Worm (Caenorhabditis elegans) whole organism, L1 larva: Measurements from ENCODE around the gene gst-7.

ENCODE experiments used
- C04F5.9 ChIP-seq: sonication (generic microtip); optimal IDR thresholded peaks from 2 replicates; lab custom pipeline; 2016; ENCODE audit warnings: missing genetic modification characterization, missing compliant biosample characterization
- C16A3.4 ChIP-seq: fragments of 150-350 bp; optimal IDR thresholded peaks from 2 replicates; lab custom pipeline; 2014; ENCODE audit warnings: missing biosample characterization, missing genetic modification characterization
- C34B4.2 ChIP-seq: sonication (generic microtip); optimal IDR thresholded peaks from 2 replicates; lab custom pipeline; 2017; ENCODE audit warnings: mild to moderate bottlenecking, missing genetic modification characterization, missing compliant biosample characterization
- F16B12.6 ChIP-seq: fragments of 150-350 bp; optimal IDR thresholded peaks from 2 replicates; lab custom pipeline; 2014; ENCODE audit warnings: missing biosample characterization, missing genetic modification characterization
- Y116A8C.19 ChIP-seq: sonication (generic microtip); optimal IDR thresholded peaks from 2 replicates; lab custom pipeline; 2016; ENCODE audit warnings: missing compliant biosample characterization, missing genetic modification characterization, borderline replicate concordance
- aha-1 ChIP-seq: fragments of 150-350 bp; optimal IDR thresholded peaks from 2 replicates; lab custom pipeline; 2014; ENCODE audit warnings: missing biosample characterization, missing genetic modification characterization
- alr-1 ChIP-seq: fragments of 200-800 bp; sonication (Bioruptor generic); optimal IDR thresholded peaks from 2 replicates; lab custom pipeline; 2018; ENCODE audit warnings: borderline replicate concordance, mild to moderate bottlenecking, missing genetic modification characterization, missing compliant biosample characterization
- blmp-1 ChIP-seq: fragments of 150-350 bp; optimal IDR thresholded peaks from 2 replicates; lab custom pipeline; 2014; ENCODE audit warnings: missing biosample characterization, missing genetic modification characterization
- ceh-63 ChIP-seq: fragments of 200-800 bp; sonication (Bioruptor generic); optimal IDR thresholded peaks from 2 replicates; lab custom pipeline; 2018; ENCODE audit warnings: mild to moderate bottlenecking, missing genetic modification characterization, missing compliant biosample characterization
- ceh-8 ChIP-seq: fragments of 200-800 bp; sonication (Bioruptor generic); optimal IDR thresholded peaks from 2 replicates; lab custom pipeline; 2018; ENCODE audit warnings: mild to moderate bottlenecking, missing genetic modification characterization, moderate library complexity, missing compliant biosample characterization
- ceh-88 ChIP-seq: fragments of 200-800 bp; sonication (Bioruptor generic); IDR thresholded peaks from 2 replicates; pipeline ENCODE4 v1.3.6; 2022; ENCODE audit warnings: missing genetic modification characterization, missing compliant biosample characterization
- ceh-90 ChIP-seq: sonication (generic microtip); optimal IDR thresholded peaks from 2 replicates; lab custom pipeline; 2016; ENCODE audit warnings: missing genetic modification characterization, missing compliant biosample characterization
- dpl-1 ChIP-seq, 3 experiments: fragments of 150-350 bp in 2 of 3; sonication (generic microtip) in 1 of 3; optimal IDR thresholded peaks; 2 replicates each; lab custom pipeline; 2014 to 2017; ENCODE audit warnings: missing biosample characterization in 3 of 3, missing genetic modification characterization in 3 of 3, missing genetic modification reagents in 3 of 3
- dsc-1 ChIP-seq: sonication (generic microtip); optimal IDR thresholded peaks from 2 replicates; lab custom pipeline; 2016; ENCODE audit warnings: mild to moderate bottlenecking, missing genetic modification characterization, missing compliant biosample characterization
- efl-3 ChIP-seq: fragments of 200-800 bp; sonication (Bioruptor generic); optimal IDR thresholded peaks from 2 replicates; lab custom pipeline; 2018; ENCODE audit warnings: mild to moderate bottlenecking, missing genetic modification characterization, missing compliant biosample characterization
- egl-13 ChIP-seq: sonication (generic microtip); optimal IDR thresholded peaks from 2 replicates; lab custom pipeline; 2016; ENCODE audit warnings: missing genotype, missing genetic modification reagents, missing genetic modification characterization, missing compliant biosample characterization
- egl-27 ChIP-seq, 2 experiments: fragments of 150-350 bp in 1 of 2; sonication (generic microtip); optimal IDR thresholded peaks; 3 replicates each; lab custom pipeline; 2017 to 2018; ENCODE audit warnings: missing biosample characterization in 2 of 2, missing genetic modification characterization in 2 of 2, missing genetic modification reagents in 2 of 2
- elt-2 ChIP-seq: sonication (generic microtip); optimal IDR thresholded peaks from 2 replicates; lab custom pipeline; 2016; ENCODE audit warnings: missing genetic modification characterization, mild to moderate bottlenecking, inconsistent platforms, missing compliant biosample characterization, missing genetic modification reagents
- fkh-4 ChIP-seq: sonication (generic microtip); optimal IDR thresholded peaks from 2 replicates; lab custom pipeline; 2016; ENCODE audit warnings: missing compliant biosample characterization, missing genetic modification characterization, borderline replicate concordance
- fkh-8 ChIP-seq: sonication (generic microtip); optimal IDR thresholded peaks from 2 replicates; lab custom pipeline; 2016; ENCODE audit warnings: mild to moderate bottlenecking, missing genetic modification characterization, missing compliant biosample characterization
- hlh-17 ChIP-seq: fragments of 200-800 bp; sonication (Bioruptor generic); optimal IDR thresholded peaks from 2 replicates; lab custom pipeline; 2018; ENCODE audit warnings: missing genetic modification characterization, mild to moderate bottlenecking, missing compliant biosample characterization, moderate library complexity, borderline replicate concordance
- irx-1 ChIP-seq: sonication (generic microtip); optimal IDR thresholded peaks from 2 replicates; lab custom pipeline; 2016; ENCODE audit warnings: missing genetic modification characterization, missing compliant biosample characterization
- isw-1 ChIP-seq: fragments of 200-800 bp; sonication (Bioruptor generic); IDR thresholded peaks from 2 replicates; pipeline ENCODE4 v1.3.6; 2022; ENCODE audit warnings: missing genetic modification characterization, missing compliant biosample characterization
- lin-13 ChIP-seq: fragments of 150-350 bp; optimal IDR thresholded peaks from 2 replicates; lab custom pipeline; 2014; ENCODE audit warnings: missing biosample characterization, missing genetic modification reagents, missing genetic modification characterization
- lin-35 ChIP-seq, 2 experiments: fragments of 150-350 bp; optimal IDR thresholded peaks; 2 replicates each; lab custom pipeline; 2014; ENCODE audit warnings: missing biosample characterization in 2 of 2, missing genetic modification characterization in 2 of 2, missing genetic modification reagents in 2 of 2
- lir-3 ChIP-seq: sonication (generic microtip); optimal IDR thresholded peaks from 2 replicates; lab custom pipeline; 2016; ENCODE audit warnings: mild to moderate bottlenecking, missing genetic modification characterization, moderate library complexity, missing compliant biosample characterization; ENCODE audit not compliant: poor library complexity
- mab-9 ChIP-seq: fragments of 200-800 bp; sonication (Bioruptor generic); IDR thresholded peaks from 2 replicates; pipeline ENCODE4 v1.3.6; 2022; ENCODE audit warnings: missing genetic modification reagents, missing genetic modification characterization, missing compliant biosample characterization
- mdl-1 ChIP-seq, 2 experiments: fragments of 150-350 bp; optimal IDR thresholded peaks; 2 replicates each; lab custom pipeline; 2014 to 2017; ENCODE audit warnings: missing biosample characterization in 2 of 2, missing genetic modification characterization in 2 of 2, inconsistent platforms in 1 of 2
- nhr-11 ChIP-seq: fragments of 150-350 bp; optimal IDR thresholded peaks from 2 replicates; lab custom pipeline; 2014; ENCODE audit warnings: missing biosample characterization, missing genetic modification characterization
- nhr-12 ChIP-seq: sonication (generic microtip); optimal IDR thresholded peaks from 2 replicates; lab custom pipeline; 2017; ENCODE audit warnings: missing biosample characterization, missing genetic modification characterization
- nhr-20 ChIP-seq: sonication (generic microtip); optimal IDR thresholded peaks from 2 replicates; lab custom pipeline; 2016; ENCODE audit warnings: mild to moderate bottlenecking, missing genetic modification characterization, missing compliant biosample characterization
- nhr-28 ChIP-seq: fragments of 150-350 bp; optimal IDR thresholded peaks from 2 replicates; lab custom pipeline; 2014; ENCODE audit warnings: missing biosample characterization, missing genetic modification characterization
- nhr-47 ChIP-seq: sonication (generic microtip); optimal IDR thresholded peaks from 2 replicates; lab custom pipeline; 2016; ENCODE audit warnings: mild to moderate bottlenecking, missing genetic modification characterization, moderate library complexity, missing compliant biosample characterization
- nhr-76 ChIP-seq: sonication (generic microtip); optimal IDR thresholded peaks from 2 replicates; lab custom pipeline; 2017; ENCODE audit warnings: missing biosample characterization, missing genetic modification characterization
- nhr-77 ChIP-seq: fragments of 150-350 bp; optimal IDR thresholded peaks from 2 replicates; lab custom pipeline; 2014; ENCODE audit warnings: missing biosample characterization, missing genetic modification characterization
- nhr-84 ChIP-seq: sonication (generic microtip); optimal IDR thresholded peaks from 2 replicates; lab custom pipeline; 2017; ENCODE audit warnings: missing biosample characterization, missing genetic modification characterization
- nhr-85 ChIP-seq: sonication (generic microtip); peaks from one replicate; lab custom pipeline; 2016; ENCODE audit warnings: missing genetic modification characterization, inconsistent platforms, missing compliant biosample characterization
- nhr-90 ChIP-seq: sonication (generic microtip); optimal IDR thresholded peaks from 2 replicates; lab custom pipeline; 2016; ENCODE audit warnings: mild to moderate bottlenecking, missing genetic modification characterization, missing compliant biosample characterization; ENCODE audit not compliant: poor library complexity
- pag-3 ChIP-seq: sonication (generic microtip); optimal IDR thresholded peaks from 2 replicates; lab custom pipeline; 2017; ENCODE audit warnings: missing genetic modification characterization, mild to moderate bottlenecking, missing compliant biosample characterization, antibody characterized with exemption, borderline replicate concordance; ENCODE audit not compliant: insufficient read depth
- pax-3 ChIP-seq: fragments of 200-800 bp; sonication (Bioruptor generic); optimal IDR thresholded peaks from 2 replicates; lab custom pipeline; 2018; ENCODE audit warnings: mild to moderate bottlenecking, missing genetic modification characterization, moderate library complexity, missing compliant biosample characterization
- rnt-1 ChIP-seq: sonication (generic microtip); optimal IDR thresholded peaks from 2 replicates; lab custom pipeline; 2016; ENCODE audit warnings: mild to moderate bottlenecking, missing genetic modification characterization, moderate library complexity, missing compliant biosample characterization
- skn-1 ChIP-seq: fragments of 150-350 bp; optimal IDR thresholded peaks from 2 replicates; lab custom pipeline; 2014; ENCODE audit warnings: missing biosample characterization, missing genetic modification characterization
- sox-4 ChIP-seq: sonication (generic microtip); optimal IDR thresholded peaks from 2 replicates; lab custom pipeline; 2016; ENCODE audit warnings: missing genetic modification characterization, missing compliant biosample characterization
- sptf-1 ChIP-seq: fragments of 150-350 bp; optimal IDR thresholded peaks from 2 replicates; lab custom pipeline; 2014; ENCODE audit warnings: missing biosample characterization, missing genetic modification characterization
- swsn-7 ChIP-seq: sonication (generic microtip); optimal IDR thresholded peaks from 2 replicates; lab custom pipeline; 2016; ENCODE audit warnings: missing genetic modification characterization, missing compliant biosample characterization
- tbx-2 ChIP-seq: sonication (generic microtip); optimal IDR thresholded peaks from 2 replicates; lab custom pipeline; 2016; ENCODE audit warnings: missing genetic modification characterization, missing compliant biosample characterization
- tlp-1 ChIP-seq: fragments of 150-350 bp; optimal IDR thresholded peaks from 2 replicates; lab custom pipeline; 2014; ENCODE audit warnings: missing biosample characterization, missing genetic modification characterization
- unc-130 ChIP-seq: fragments of 150-350 bp; optimal IDR thresholded peaks from 2 replicates; lab custom pipeline; 2017; ENCODE audit warnings: missing biosample characterization, missing genetic modification characterization, inconsistent platforms
- unc-30 ChIP-seq: sonication (generic microtip); optimal IDR thresholded peaks from 2 replicates; lab custom pipeline; 2017; ENCODE audit warnings: missing biosample characterization, missing genetic modification characterization
- unc-62 ChIP-seq: fragments of 150-350 bp; optimal IDR thresholded peaks from 2 replicates; lab custom pipeline; 2014; ENCODE audit warnings: missing biosample characterization, missing genetic modification reagents, missing genetic modification characterization
- unc-86 ChIP-seq: sonication (generic microtip); optimal IDR thresholded peaks from 2 replicates; lab custom pipeline; 2016; ENCODE audit warnings: missing genetic modification characterization, missing compliant biosample characterization
- zip-4 ChIP-seq: fragments of 200-800 bp; sonication (Bioruptor generic); optimal IDR thresholded peaks from 2 replicates; lab custom pipeline; 2018; ENCODE audit warnings: mild to moderate bottlenecking, missing genetic modification characterization, moderate library complexity, missing compliant biosample characterization
- ztf-4 ChIP-seq: fragments of 150-350 bp; optimal IDR thresholded peaks from 2 replicates; lab custom pipeline; 2014; ENCODE audit warnings: missing biosample characterization, missing genetic modification characterization

gst-7 gene

DNA sequence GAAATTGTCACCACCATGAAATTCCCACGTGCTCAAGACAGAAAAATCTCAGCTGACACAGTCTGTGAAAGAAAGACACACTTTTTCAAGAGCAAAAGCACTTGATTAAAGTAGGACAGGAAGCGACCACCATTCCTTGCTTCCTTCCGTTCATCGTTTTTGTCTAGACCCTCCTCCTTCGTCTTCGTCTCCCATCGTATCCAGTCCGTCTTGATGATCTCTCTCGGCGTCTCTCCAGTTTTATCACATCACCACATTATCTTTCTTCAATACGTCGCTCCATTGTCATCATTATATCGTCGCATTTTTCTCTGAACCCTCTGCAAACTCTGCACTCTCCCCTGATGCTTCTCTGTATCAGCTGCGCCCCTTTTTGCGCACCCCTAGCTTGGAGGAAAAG is 26.3 kb downstream of the gst-7 start:
- no peak for TF ChIP-seq lin-13 (GFP tag; lab: Kevin White, UChicago)
- TF ChIP-seq tlp-1 (tag; lab: Kevin White, UChicago), result no peak
- TF ChIP-seq C04F5.9 (tag; lab: Kevin White, UChicago), result no peak
- no peak for TF ChIP-seq zip-4 (GFP tag; lab: Kevin White, UChicago)
- no peak for TF ChIP-seq efl-3 (GFP tag; lab: Kevin White, UChicago)
- no peak for TF ChIP-seq C16A3.4
- TF ChIP-seq isw-1, result no peak
- TF ChIP-seq aha-1, result no peak
- no peak for TF ChIP-seq sptf-1 (tag; lab: Kevin White, UChicago)
- peak; percentile 13 for TF ChIP-seq unc-86
- TF ChIP-seq nhr-11 (tag; lab: Kevin White, UChicago), result no peak
- no peak for TF ChIP-seq nhr-85 (tag; lab: Kevin White, UChicago)
- TF ChIP-seq fkh-8 (tag; lab: Kevin White, UChicago), result peak; percentile 54
- TF ChIP-seq F16B12.6 (tag; lab: Kevin White, UChicago), result no peak
- TF ChIP-seq nhr-28 (tag; lab: Kevin White, UChicago), result no peak
- no peak for TF ChIP-seq egl-13
- TF ChIP-seq ceh-88, result no peak
- TF ChIP-seq dpl-1 (GFP tag; optimal IDR thresholded peaks at IDR 0.05; lab: Kevin White, UChicago), result peak in 1 of 3 experiments; percentile 2
- no peak for TF ChIP-seq dsc-1 (tag; lab: Kevin White, UChicago)
- TF ChIP-seq tbx-2 (tag; lab: Kevin White, UChicago), result peak; percentile 27
- TF ChIP-seq nhr-90 (tag; lab: Kevin White, UChicago), result no peak
- TF ChIP-seq unc-130 (tag; lab: Kevin White, UChicago), result peak; percentile 12
- TF ChIP-seq nhr-12 (tag; lab: Kevin White, UChicago), result no peak
- no peak for TF ChIP-seq swsn-7 (tag; lab: Kevin White, UChicago)
- TF ChIP-seq lin-35 (GFP tag; optimal IDR thresholded peaks at IDR 0.05; lab: Kevin White, UChicago), result no peak
- peak; percentile 42 for TF ChIP-seq rnt-1 (tag; lab: Kevin White, UChicago)
- TF ChIP-seq Y116A8C.19 (tag; lab: Kevin White, UChicago), result no peak
- no peak for TF ChIP-seq elt-2 (tag; lab: Kevin White, UChicago)
- TF ChIP-seq nhr-77 (tag; lab: Kevin White, UChicago), result no peak
- no peak for TF ChIP-seq unc-62 (GFP tag; lab: Kevin White, UChicago)
- no peak for TF ChIP-seq mdl-1 (tag; optimal IDR thresholded peaks at IDR 0.05; lab: Kevin White, UChicago)
- peak; percentile 9 for TF ChIP-seq blmp-1 (tag; lab: Kevin White, UChicago)
- TF ChIP-seq ceh-90 (tag; lab: Kevin White, UChicago), result no peak
- no peak for TF ChIP-seq ceh-63 (GFP tag; lab: Kevin White, UChicago)
- TF ChIP-seq nhr-84 (tag; lab: Kevin White, UChicago), result no peak
- peak; percentile 97 for TF ChIP-seq skn-1 (tag; lab: Kevin White, UChicago)
- no peak for TF ChIP-seq ztf-4
- TF ChIP-seq unc-30 (tag; lab: Kevin White, UChicago), result no peak
- TF ChIP-seq fkh-4 (tag; lab: Kevin White, UChicago), result no peak
- TF ChIP-seq nhr-76 (tag; lab: Kevin White, UChicago), result no peak
- no peak for TF ChIP-seq lir-3
- TF ChIP-seq alr-1 (tag; lab: Kevin White, UChicago), result no peak
- no peak for TF ChIP-seq hlh-17
- no peak for TF ChIP-seq ceh-8 (GFP tag; lab: Kevin White, UChicago)
- no peak for TF ChIP-seq sox-4 (tag; lab: Kevin White, UChicago)
- no peak for TF ChIP-seq mab-9
- no peak for TF ChIP-seq irx-1 (tag; lab: Kevin White, UChicago)
- no peak for TF ChIP-seq C34B4.2 (tag; lab: Kevin White, UChicago)
- TF ChIP-seq pag-3, result no peak
- TF ChIP-seq egl-27 (tag; optimal IDR thresholded peaks at IDR 0.05; lab: Kevin White, UChicago), result no peak
- no peak for TF ChIP-seq pax-3 (tag; lab: Kevin White, UChicago)
- no peak for TF ChIP-seq nhr-20 (tag; lab: Kevin White, UChicago)
- TF ChIP-seq nhr-47 (tag; lab: Kevin White, UChicago), result peak; percentile 28
